Fruit fly (Drosophila melanogaster) whole organism, embryonic: ENCODE results near the gene Als2.

ENCODE experiments used
- Adf1 ChIP-seq: fragments of 200-800 bp; sonication (Bioruptor generic); IDR thresholded peaks from 2 replicates; pipeline ENCODE4 v1.3.6; 2022; ENCODE audit warnings: missing biosample characterization, missing genetic modification characterization
- CG1024 ChIP-seq: fragments of 200-800 bp; sonication (Bioruptor generic); IDR thresholded peaks from 2 replicates; pipeline ENCODE4 v1.3.6; 2022; ENCODE audit warnings: missing biosample characterization, missing genetic modification characterization
- CG10462 ChIP-seq: fragments of 200-800 bp; sonication (Bioruptor generic); optimal IDR thresholded peaks from 2 replicates; lab custom pipeline; 2016; ENCODE audit warnings: missing biosample characterization, missing genetic modification characterization
- CG12769 ChIP-seq: fragments of 200-800 bp; sonication (Bioruptor generic); optimal IDR thresholded peaks from 2 replicates; lab custom pipeline; 2019; ENCODE audit warnings: missing biosample characterization, mild to moderate bottlenecking, missing genetic modification characterization, moderate library complexity
- CG15514 ChIP-seq: fragments of 200-800 bp; sonication (Bioruptor generic); optimal IDR thresholded peaks from 3 replicates; lab custom pipeline; 2017; ENCODE audit warnings: missing biosample characterization, missing genetic modification characterization, mild to moderate bottlenecking, moderate library complexity, missing genetic modification reagents
- CG15601 ChIP-seq: fragments of 200-800 bp; sonication (Bioruptor generic); optimal IDR thresholded peaks from 3 replicates; lab custom pipeline; 2019; ENCODE audit warnings: missing biosample characterization, mild to moderate bottlenecking, missing genetic modification characterization, moderate library complexity
- CG2712 ChIP-seq: fragments of 200-800 bp; optimal IDR thresholded peaks from 3 replicates; lab custom pipeline; 2019; ENCODE audit warnings: missing biosample characterization, mild to moderate bottlenecking, missing genetic modification characterization, moderate library complexity
- CG7357 ChIP-seq: fragments of 200-800 bp; sonication (Bioruptor generic); IDR thresholded peaks from 3 replicates; pipeline ENCODE4 v1.3.6; 2022; ENCODE audit warnings: missing biosample characterization, missing genetic modification characterization
- CG8924 ChIP-seq: fragments of 200-800 bp; optimal IDR thresholded peaks from 3 replicates; lab custom pipeline; 2019; ENCODE audit warnings: missing biosample characterization, mild to moderate bottlenecking, missing genetic modification characterization, moderate library complexity
- CG9437 ChIP-seq: fragments of 200-800 bp; sonication (Bioruptor generic); optimal IDR thresholded peaks from 2 replicates; lab custom pipeline; 2018; ENCODE audit warnings: missing biosample characterization, mild to moderate bottlenecking, missing genetic modification characterization
- CoRest ChIP-seq: fragments of 200-800 bp; sonication (Bioruptor generic); optimal IDR thresholded peaks from 3 replicates; lab custom pipeline; 2018; ENCODE audit warnings: missing biosample characterization, mild to moderate bottlenecking, missing genetic modification characterization, moderate library complexity
- D ChIP-seq, 2 experiments: fragments of 200-800 bp in 1 of 2; fragments of >200 bp in 1 of 2; sonication (Bioruptor generic) in 1 of 2; optimal IDR thresholded peaks; 2 replicates in 1 of 2; 3 replicates in 1 of 2; lab custom pipeline; 2017; ENCODE audit warnings: mild to moderate bottlenecking in 1 of 2, missing biosample characterization in 1 of 2, missing genetic modification characterization in 1 of 2, missing genetic modification reagents in 1 of 2
- Dfd ChIP-seq, 2 experiments: fragments of >200 bp; optimal IDR thresholded peaks; 2 replicates each; lab custom pipeline; 2017; ENCODE audit warnings: missing biosample characterization in 2 of 2, missing genetic modification characterization in 2 of 2
- Drgx ChIP-seq: fragments of 200-800 bp; sonication (Bioruptor generic); IDR thresholded peaks from 2 replicates; pipeline ENCODE4 v1.3.6; 2022; ENCODE audit warnings: missing biosample characterization, missing genetic modification characterization
- Ets65A ChIP-seq: fragments of 200-800 bp; sonication (Bioruptor generic); peaks from one replicate; lab custom pipeline; 2016; ENCODE audit warnings: missing biosample characterization, missing genetic modification characterization
- GATAe ChIP-seq: fragments of 200-800 bp; sonication (Bioruptor generic); conservative IDR thresholded peaks from 2 replicates; pipeline ENCODE4 v1.3.6; 2022; ENCODE audit warnings: missing biosample characterization, missing genetic modification characterization
- Opbp ChIP-seq: fragments of 200-800 bp; sonication (Bioruptor generic); IDR thresholded peaks from 3 replicates; pipeline ENCODE4 v1.3.6; 2022; ENCODE audit warnings: missing biosample characterization, missing genetic modification characterization; ENCODE audit not compliant: partially characterized antibody
- Optix ChIP-seq: fragments of 200-800 bp; sonication (Bioruptor generic); IDR thresholded peaks from 3 replicates; pipeline ENCODE4 v1.3.6; 2022; ENCODE audit warnings: missing biosample characterization, missing genetic modification characterization
- Sry-β ChIP-seq: fragments of 200-800 bp; sonication (Bioruptor generic); optimal IDR thresholded peaks from 2 replicates; lab custom pipeline; 2018; ENCODE audit warnings: missing biosample characterization, mild to moderate bottlenecking, missing genetic modification characterization, moderate library complexity
- Sry-δ ChIP-seq: fragments of 200-800 bp; sonication (Bioruptor generic); optimal IDR thresholded peaks from 2 replicates; lab custom pipeline; 2016; ENCODE audit warnings: missing biosample characterization, missing genetic modification characterization
- ara ChIP-seq: fragments of 200-800 bp; sonication (Bioruptor generic); IDR thresholded peaks from 2 replicates; pipeline ENCODE4 v1.3.6; 2022; ENCODE audit warnings: missing biosample characterization, missing genetic modification characterization
- ase ChIP-seq: fragments of 200-800 bp; sonication (Bioruptor generic); IDR thresholded peaks from 3 replicates; pipeline ENCODE4 v1.3.6; 2022; ENCODE audit warnings: missing biosample characterization, missing genetic modification characterization
- bsh ChIP-seq, 2 experiments: fragments of 200-800 bp; sonication (Bioruptor generic); optimal IDR thresholded peaks; 2 replicates each; lab custom pipeline; 2017 to 2018; ENCODE audit warnings: mild to moderate bottlenecking in 2 of 2, missing biosample characterization in 2 of 2, missing genetic modification characterization in 2 of 2, moderate library complexity in 1 of 2
- cad ChIP-seq: fragments of >200 bp; optimal IDR thresholded peaks from 2 replicates; lab custom pipeline; 2017; ENCODE audit warnings: missing biosample characterization, missing genetic modification characterization
- caup ChIP-seq: fragments of 200-800 bp; sonication (Bioruptor generic); optimal IDR thresholded peaks from 3 replicates; lab custom pipeline; 2017; ENCODE audit warnings: missing biosample characterization, mild to moderate bottlenecking, missing genetic modification characterization, moderate library complexity; ENCODE audit not compliant: severe bottlenecking
- croc ChIP-seq: fragments of 200-800 bp; sonication (Bioruptor generic); conservative IDR thresholded peaks from 3 replicates; pipeline ENCODE4 v1.3.6; 2022; ENCODE audit warnings: missing biosample characterization, missing genetic modification characterization
- crol ChIP-seq: fragments of 200-800 bp; sonication (Bioruptor generic); IDR thresholded peaks from 2 replicates; pipeline ENCODE4 v1.3.6; 2022; ENCODE audit warnings: missing biosample characterization, missing genetic modification characterization
- eve ChIP-seq, 2 experiments: fragments of >200 bp; optimal IDR thresholded peaks; 2 replicates each; lab custom pipeline; 2017; ENCODE audit warnings: missing biosample characterization in 2 of 2, missing genetic modification characterization in 2 of 2
- exex ChIP-seq: fragments of 200-800 bp; sonication (Bioruptor generic); optimal IDR thresholded peaks from 4 replicates; lab custom pipeline; 2018; ENCODE audit warnings: missing biosample characterization, mild to moderate bottlenecking, missing genetic modification characterization, moderate library complexity
- fd3F ChIP-seq: fragments of 200-800 bp; sonication (Bioruptor generic); optimal IDR thresholded peaks from 2 replicates; lab custom pipeline; 2018; ENCODE audit warnings: missing biosample characterization, mild to moderate bottlenecking, missing genetic modification characterization, moderate library complexity
- ftz-f1 ChIP-seq: fragments of 200-800 bp; sonication (Bioruptor generic); optimal IDR thresholded peaks from 2 replicates; lab custom pipeline; 2016; ENCODE audit warnings: missing biosample characterization, missing genetic modification characterization
- nom ChIP-seq: fragments of 200-800 bp; sonication (Bioruptor generic); optimal IDR thresholded peaks from 2 replicates; lab custom pipeline; 2017; ENCODE audit warnings: missing biosample characterization, missing genetic modification characterization, mild to moderate bottlenecking, moderate library complexity, missing genetic modification reagents
- pan ChIP-seq, 4 experiments: fragments of >200 bp in 3 of 4; fragments of 200-800 bp in 1 of 4; sonication (Bioruptor generic) in 1 of 4; optimal IDR thresholded peaks in 3 of 4; IDR thresholded peaks in 1 of 4; 2 replicates each; pipeline versions ENCODE4 v1.3.6 to Lab custom; 2017 to 2022; ENCODE audit warnings: missing biosample characterization in 2 of 4, missing genetic modification characterization in 2 of 4, mixed read lengths in 1 of 4
- row ChIP-seq: fragments of 200-800 bp; sonication (Bioruptor generic); IDR thresholded peaks from 3 replicates; pipeline ENCODE4 v1.3.6; 2022; ENCODE audit warnings: missing biosample characterization, missing genetic modification characterization
- run ChIP-seq: fragments of 200-800 bp; sonication (Bioruptor generic); optimal IDR thresholded peaks from 3 replicates; lab custom pipeline; 2018; ENCODE audit warnings: missing biosample characterization, mild to moderate bottlenecking, missing genetic modification characterization
- sens ChIP-seq: fragments of 200-800 bp; sonication (Bioruptor generic); peaks from one replicate; lab custom pipeline; 2016; ENCODE audit warnings: missing biosample characterization, missing genetic modification characterization
- sima ChIP-seq: fragments of 200-800 bp; sonication (Bioruptor generic); optimal IDR thresholded peaks from 2 replicates; lab custom pipeline; 2016; ENCODE audit warnings: missing biosample characterization, missing genetic modification characterization
- tap ChIP-seq: fragments of 200-800 bp; optimal IDR thresholded peaks from 3 replicates; lab custom pipeline; 2019; ENCODE audit warnings: missing biosample characterization, mild to moderate bottlenecking, missing genetic modification characterization, moderate library complexity
- trh ChIP-seq: fragments of 200-800 bp; sonication (Bioruptor generic); optimal IDR thresholded peaks from 2 replicates; lab custom pipeline; 2016; ENCODE audit warnings: missing biosample characterization, missing genetic modification characterization
- unpg ChIP-seq: fragments of 200-800 bp; sonication (Bioruptor generic); optimal IDR thresholded peaks from 3 replicates; lab custom pipeline; 2018; ENCODE audit warnings: missing biosample characterization, mild to moderate bottlenecking, missing genetic modification characterization, moderate library complexity
- vvl ChIP-seq: fragments of 200-800 bp; sonication (Bioruptor generic); IDR thresholded peaks from 2 replicates; pipeline ENCODE4 v1.3.6; 2022; ENCODE audit warnings: missing biosample characterization, missing genetic modification characterization
- zen2 ChIP-seq: fragments of 200-800 bp; sonication (Bioruptor generic); IDR thresholded peaks from 3 replicates; pipeline ENCODE4 v1.3.6; 2022; ENCODE audit warnings: missing biosample characterization, missing genetic modification characterization; ENCODE audit not compliant: partially characterized antibody
- zfh1 ChIP-seq: fragments of 200-800 bp; sonication (Bioruptor generic); IDR thresholded peaks from 3 replicates; pipeline ENCODE4 v1.3.6; 2022; ENCODE audit warnings: missing biosample characterization, missing genetic modification characterization

Als2 gene

DNA sequence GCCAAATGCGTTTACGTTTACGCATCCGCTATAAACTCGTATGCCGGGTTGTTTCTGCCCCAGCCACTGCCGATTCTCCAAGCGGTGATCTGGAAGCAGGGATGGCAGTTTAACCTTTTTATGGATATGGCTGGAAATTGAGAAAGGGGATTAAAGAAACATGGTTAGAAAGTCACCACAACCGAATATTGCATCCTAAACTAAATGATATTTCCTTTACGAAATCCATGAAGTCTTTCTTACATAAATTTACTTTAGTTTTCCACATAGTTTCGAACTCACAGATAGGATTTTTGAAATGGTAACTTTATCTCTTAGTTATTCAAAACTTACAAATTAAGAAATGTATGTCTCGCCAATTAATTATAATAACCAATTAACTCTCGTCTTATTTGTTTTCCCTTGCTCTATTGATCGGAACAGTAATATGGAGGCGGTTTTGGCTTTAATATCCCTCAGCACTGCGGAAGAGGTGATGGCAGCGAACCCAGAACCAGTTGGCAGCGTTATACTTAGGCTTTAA is 9.1 kb upstream of the Als2 start:
- TF ChIP-seq exex (no peak), CG15601 (tag; lab: Kevin White, UChicago) (no peak), Sry-β (GFP tag; lab: Kevin White, UChicago) (peak; percentile 56), fd3F (GFP tag; lab: Kevin White, UChicago) (no peak)

DNA sequence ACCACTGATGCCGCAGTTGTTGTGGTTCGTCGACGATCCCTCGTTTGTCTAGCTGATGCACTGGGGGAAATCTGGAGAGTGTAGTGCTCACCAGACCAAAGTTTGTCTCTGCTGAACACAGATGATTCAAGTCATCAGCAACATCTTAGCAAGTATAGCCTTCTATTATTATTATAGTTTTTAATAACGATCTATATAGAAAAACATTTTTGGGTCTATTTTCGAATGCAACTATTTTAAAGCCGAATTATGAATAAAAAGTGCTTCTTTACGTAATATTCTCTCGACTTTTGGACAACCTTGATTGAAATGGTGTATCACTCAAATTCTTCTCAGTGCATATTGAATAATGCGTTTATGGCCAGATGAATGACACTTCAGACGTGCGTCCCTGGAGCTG is 6.2 kb upstream of the Als2 start:
- TF ChIP-seq bsh (GFP tag; optimal IDR thresholded peaks at IDR 0.05; lab: Kevin White, UChicago) (peak in 1 of 2 experiments; percentile 69), caup (GFP tag; lab: Kevin White, UChicago) (no peak), croc (GFP tag; lab: Robert Waterston, UW) (no peak), Drgx (peak; percentile 39; the same call in 1 of the 2 replicates), unpg (no peak), sens (peak; percentile 41), nom (GFP tag; lab: Kevin White, UChicago) (peak; percentile 70)

DNA sequence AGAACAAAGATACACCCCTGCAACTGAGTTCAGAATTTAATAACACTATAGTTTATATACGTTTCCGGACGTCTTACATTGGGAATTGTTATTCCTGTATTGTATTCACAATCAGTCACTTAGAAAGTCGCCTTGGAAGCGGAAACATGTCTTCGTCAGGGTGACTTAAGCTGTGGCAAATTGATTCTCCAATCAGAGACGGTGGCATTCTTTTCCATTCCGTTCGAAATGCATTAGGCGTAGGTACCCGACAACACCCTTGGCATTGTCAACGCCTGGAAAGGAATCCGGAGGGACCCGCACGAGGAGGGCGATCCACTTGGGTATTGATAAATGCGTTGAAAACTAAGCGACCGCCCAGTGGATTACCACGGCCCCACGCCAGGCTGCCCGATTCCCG is 4.4 kb upstream of the Als2 start, which contains the start of gene Sfp78E:
Gene Sfp78E, minus strand, starts transcription at position 101 of the 400 bp plus-strand sequence.
- TF ChIP-seq pan (optimal IDR thresholded peaks at IDR 0.05; lab: Kevin White, UChicago) (no peak), pan (GFP tag; optimal IDR thresholded peaks at IDR 0.05 in 1 of 2, IDR thresholded peaks at IDR 0.05 in 1 of 2) (no peak), Ets65A (GFP tag; lab: Kevin White, UChicago) (peak; percentile 22)

DNA sequence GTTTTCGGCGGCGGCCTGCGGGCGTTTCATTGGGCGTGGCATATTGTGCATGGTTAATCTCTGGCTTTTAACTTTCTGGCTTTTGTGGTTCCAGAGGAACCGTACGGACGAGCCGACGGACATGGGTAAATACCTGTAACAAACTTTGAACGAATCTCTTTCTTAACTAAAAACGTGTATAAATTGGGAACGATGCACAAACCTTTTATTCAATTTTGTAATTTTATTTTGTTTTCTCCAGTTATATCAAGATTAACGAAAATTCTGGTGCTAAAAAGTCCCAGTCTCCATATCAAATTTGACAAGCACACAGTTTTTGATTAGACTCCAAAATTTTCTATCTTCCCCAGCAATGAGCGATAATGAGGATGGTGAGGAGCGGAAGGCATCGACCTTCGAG is 7.7 kb downstream of the Als2 start, which contains the start of gene CG11249:
Gene CG11249, plus strand, starts transcription at position 301 of the 400 bp plus-strand sequence.
- no peak for TF ChIP-seq Opbp (GFP tag; lab: Robert Waterston, UW)
- TF ChIP-seq CG8924 (tag; lab: Kevin White, UChicago): no peak
- TF ChIP-seq GATAe (GFP tag; lab: Robert Waterston, UW): no peak
- no peak for TF ChIP-seq CG2712 (tag; lab: Kevin White, UChicago)
- TF ChIP-seq tap (tag; lab: Kevin White, UChicago): no peak
- no peak for TF ChIP-seq Sry-δ (GFP tag; lab: Kevin White, UChicago)
- no peak for TF ChIP-seq vvl (GFP tag; lab: Robert Waterston, UW)
- no peak for TF ChIP-seq D (optimal IDR thresholded peaks at IDR 0.05; lab: Kevin White, UChicago)
- no peak for TF ChIP-seq D (GFP tag; optimal IDR thresholded peaks at IDR 0.05; lab: Kevin White, UChicago)
- no peak for TF ChIP-seq cad
- no peak for TF ChIP-seq CG7357 (GFP tag; lab: Robert Waterston, UW)
- no peak for TF ChIP-seq zfh1 (GFP tag; lab: Robert Waterston, UW)
- TF ChIP-seq ase (GFP tag; lab: Robert Waterston, UW): no peak
- TF ChIP-seq, all 482 proteins: peak for 0

DNA sequence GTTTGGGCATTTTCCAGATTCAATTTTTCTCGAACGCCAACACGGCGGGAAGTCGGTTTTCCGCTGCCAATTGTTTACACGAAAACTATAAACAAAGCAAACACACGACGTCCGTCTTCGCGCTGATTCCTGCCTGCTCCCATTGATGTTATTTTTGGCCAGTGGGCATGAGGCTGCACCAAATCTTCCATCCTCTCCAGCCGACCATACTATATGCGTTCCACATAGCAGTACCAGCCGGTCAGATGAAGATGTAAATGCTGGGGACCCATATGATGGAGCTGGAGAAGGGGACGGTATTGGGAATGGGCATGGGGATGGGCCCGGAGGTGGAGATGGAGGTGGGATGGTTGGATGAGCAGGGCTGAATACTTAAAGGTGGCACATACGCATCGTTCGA is 12.0 kb downstream of the Als2 start:
- TF ChIP-seq Dfd (GFP tag; optimal IDR thresholded peaks at IDR 0.05; lab: Kevin White, UChicago) (no peak), sima (no peak), CoRest (no peak), crol (peak; percentile 13; the same call in 1 of the 2 replicates), CG9437 (no peak), unpg (no peak), ftz-f1 (GFP tag; lab: Kevin White, UChicago) (no peak), trh (GFP tag; lab: Kevin White, UChicago) (no peak), Adf1 (no peak), run (tag; lab: Kevin White, UChicago) (no peak), CG15514 (GFP tag; lab: Kevin White, UChicago) (no peak), CG12769 (tag; lab: Kevin White, UChicago) (peak; percentile 95), Optix (GFP tag; lab: Robert Waterston, UW) (no peak), eve (GFP tag; optimal IDR thresholded peaks at IDR 0.05; lab: Kevin White, UChicago) (no peak), CG1024 (0 out of 2 replicates have a peak, but pooled peaks have one; percentile 6), CG10462 (GFP tag; lab: Kevin White, UChicago) (no peak), ara (GFP tag; lab: Robert Waterston, UW) (0 out of 2 replicates have a peak, but pooled peaks have one; percentile 9), Sry-δ (GFP tag; lab: Kevin White, UChicago) (no peak), row (GFP tag; lab: Robert Waterston, UW) (no peak), zen2 (GFP tag; lab: Robert Waterston, UW) (no peak)
